Worm (Caenorhabditis elegans): ENCODE measurements around the gene fbxb-9.
"Not testable (repeated sequence)": the region's sequence is repeated elsewhere in the genome, so short reads cannot be mapped to it uniquely, and the experiment has no call there.

- not testable (repeated sequence) for TF ChIP-seq med-1 (GFP tag; optimal IDR thresholded peaks at IDR 0.05; ENCODE audit: insufficient read depth); tab-1 (GFP tag; IDR thresholded peaks at IDR 0.05); T22C8.4 (GFP tag; IDR thresholded peaks at IDR 0.05)
These were observed 40.0 kb upstream of the fbxb-9 start, which contains the start of gene R07H5.11 for ce11 chrIV:11202389-11202788.

Data from whole organism, midembryonic.